Fruit fly (Drosophila melanogaster): ENCODE data around the gene AP-2mu.

- TF ChIP-seq CG4496 (GFP tag; IDR thresholded peaks at IDR 0.05), result no peak
- no peak for TF ChIP-seq fd96Ca (GFP tag; IDR thresholded peaks at IDR 0.05)
- TF ChIP-seq CG34367 (tag; optimal IDR thresholded peaks at IDR 0.05), result no peak
- no peak for TF ChIP-seq CG10348 (GFP tag; IDR thresholded peaks at IDR 0.05)
- no peak for TF ChIP-seq CG12605 (GFP tag; IDR thresholded peaks at IDR 0.05)
These were observed 32.5 kb downstream of the AP-2mu start for dm6 chr3R:22494523-22495309.
